Worm (Caenorhabditis elegans): ENCODE data around the gene srh-72.

Gene srh-72

DNA sequence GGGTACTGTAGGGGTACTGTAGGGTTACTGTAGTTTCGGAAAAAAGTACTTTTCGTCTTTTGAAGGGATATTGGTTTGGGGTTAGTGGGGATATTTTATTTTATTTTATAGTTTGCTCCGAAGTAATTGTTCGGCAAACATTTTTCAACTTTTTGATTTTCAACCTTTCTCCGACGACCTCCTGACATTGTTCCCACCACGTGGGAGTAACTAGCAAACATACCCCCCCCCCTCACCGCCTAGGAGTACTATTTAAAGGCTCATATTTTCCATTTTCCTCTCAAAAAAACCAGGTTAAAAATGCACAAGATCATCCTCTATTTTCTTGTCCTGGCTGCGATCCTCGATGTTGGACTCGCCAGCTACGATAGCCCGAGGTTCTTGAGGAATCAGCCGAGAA, 25.6 kb upstream of the srh-72 start, which contains the start of gene srlf-29:
srlf-29 (plus strand) TSS at position 301 of the 400 bp plus-strand sequence.
- TF ChIP-seq nhr-12 (tag; optimal IDR thresholded peaks at IDR 0.05) (no peak), fkh-4 (tag; optimal IDR thresholded peaks at IDR 0.05; ENCODE audit: borderline replicate concordance) (no peak), lir-3 (tag; optimal IDR thresholded peaks at IDR 0.05; ENCODE audit: poor library complexity) (no peak), aly-2 (tag; optimal IDR thresholded peaks at IDR 0.05) (no peak), ceh-90 (tag; optimal IDR thresholded peaks at IDR 0.05) (no peak), ets-5 (GFP tag; IDR thresholded peaks at IDR 0.05) (no peak), C04F5.9 (tag; optimal IDR thresholded peaks at IDR 0.05) (no peak)

DNA sequence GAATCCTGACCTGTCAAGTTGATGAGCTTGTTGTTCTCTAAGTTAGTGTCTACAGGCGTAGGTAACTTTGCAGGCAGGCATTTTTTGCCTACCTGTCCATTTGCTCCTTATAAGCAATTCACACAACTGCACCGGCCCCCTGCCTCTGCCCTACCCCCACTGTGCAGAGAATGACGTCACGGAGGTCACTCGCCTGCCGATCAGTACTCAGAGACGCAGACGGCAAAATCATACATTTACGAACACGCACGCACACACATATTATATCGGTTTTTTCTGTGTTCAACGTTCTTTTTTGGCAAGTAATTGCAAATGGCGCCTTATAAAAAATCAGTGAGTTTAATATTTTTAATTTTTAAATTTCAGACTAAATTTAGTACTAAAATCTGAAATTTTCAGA, 23.1 kb upstream of the srh-72 start, which contains the start of gene duxl-1:
duxl-1 (plus strand) TSS at position 184 of the 400 bp plus-strand sequence.
- TF ChIP-seq fkh-10 (GFP tag; optimal IDR thresholded peaks at IDR 0.05) (no peak), egl-27 (tag; optimal IDR thresholded peaks at IDR 0.05) (no peak), ceh-88 (GFP tag; IDR thresholded peaks at IDR 0.05) (no peak), zip-4 (GFP tag; optimal IDR thresholded peaks at IDR 0.05) (no peak), lin-14 (GFP tag; optimal IDR thresholded peaks at IDR 0.05) (peak; percentile 63), alr-1 (tag; optimal IDR thresholded peaks at IDR 0.05; ENCODE audit: borderline replicate concordance) (no peak), grh-1 (GFP tag; IDR thresholded peaks at IDR 0.05) (no peak), dsc-1 (tag; optimal IDR thresholded peaks at IDR 0.05) (no peak), nhr-76 (tag; optimal IDR thresholded peaks at IDR 0.05) (no peak), nhr-90 (tag; optimal IDR thresholded peaks at IDR 0.05; ENCODE audit: poor library complexity) (peak; percentile 21), aly-2 (tag; optimal IDR thresholded peaks at IDR 0.05) (no peak), blmp-1 (tag; optimal IDR thresholded peaks at IDR 0.05) (no peak), zag-1 (tag; optimal IDR thresholded peaks at IDR 0.05) (no peak), ces-1 (GFP tag; optimal IDR thresholded peaks at IDR 0.05) (no peak), nhr-77 (tag; optimal IDR thresholded peaks at IDR 0.05) (no peak), unc-86 (tag; optimal IDR thresholded peaks at IDR 0.05) (no peak), ztf-11 (tag; optimal IDR thresholded peaks at IDR 0.05) (no peak), efl-1 (optimal IDR thresholded peaks at IDR 0.05) (peak in 1 of 2 experiments; percentile 37), efl-1 (GFP tag; optimal IDR thresholded peaks at IDR 0.05 in 1 of 2) (peak in 1 of 2 experiments; percentile 2), hlh-4 (tag; optimal IDR thresholded peaks at IDR 0.05) (no peak), nhr-71 (tag; optimal IDR thresholded peaks at IDR 0.05) (no peak), pag-3 (tag; optimal IDR thresholded peaks at IDR 0.05; ENCODE audit: borderline replicate concordance, insufficient read depth) (no peak), nhr-28 (tag; optimal IDR thresholded peaks at IDR 0.05) (no peak), unc-130 (tag; optimal IDR thresholded peaks at IDR 0.05) (no peak), nhr-19 (GFP tag; conservative IDR thresholded peaks at IDR 0.05) (no peak), jun-1 (tag; optimal IDR thresholded peaks at IDR 0.05) (no peak), mab-9 (GFP tag; IDR thresholded peaks at IDR 0.05) (no peak), nhr-20 (tag; optimal IDR thresholded peaks at IDR 0.05) (peak; percentile 13), C34B4.2 (tag; optimal IDR thresholded peaks at IDR 0.05) (no peak), unc-62 (GFP tag; optimal IDR thresholded peaks at IDR 0.05) (no peak), ztf-4 (tag; optimal IDR thresholded peaks at IDR 0.05) (no peak), mep-1 (tag; optimal IDR thresholded peaks at IDR 0.05) (peak; percentile 18), nhr-47 (tag; optimal IDR thresholded peaks at IDR 0.05) (no peak), hpl-2 (GFP tag; optimal IDR thresholded peaks at IDR 0.05) (no peak), Y116A8C.19 (tag; optimal IDR thresholded peaks at IDR 0.05; ENCODE audit: borderline replicate concordance) (no peak), lir-3 (tag; optimal IDR thresholded peaks at IDR 0.05; ENCODE audit: poor library complexity) (no peak), fkh-4 (tag; optimal IDR thresholded peaks at IDR 0.05; ENCODE audit: borderline replicate concordance) (no peak), skn-1 (tag; optimal IDR thresholded peaks at IDR 0.05) (no peak), lin-35 (GFP tag; optimal IDR thresholded peaks at IDR 0.05) (peak in 1 of 2 experiments; percentile 44), ceh-63 (GFP tag; optimal IDR thresholded peaks at IDR 0.05) (no peak), mdl-1 (tag; optimal IDR thresholded peaks at IDR 0.05) (peak in 1 of 2 experiments; percentile 12), dpl-1 (GFP tag; optimal IDR thresholded peaks at IDR 0.05) (peak in 2 of 3 experiments; percentile 7 to 15), sox-4 (tag; optimal IDR thresholded peaks at IDR 0.05) (no peak), rnt-1 (tag; optimal IDR thresholded peaks at IDR 0.05) (peak; percentile 24), nhr-11 (tag; optimal IDR thresholded peaks at IDR 0.05) (no peak), ceh-8 (GFP tag; optimal IDR thresholded peaks at IDR 0.05) (no peak)

Data from whole organism, L1 larva.